Worm (Caenorhabditis elegans) whole organism, L3 larva: ENCODE measurements around the gene K03H1.11.

Source experiments
- ZK546.5 ChIP-seq: sonication (generic microtip); optimal IDR thresholded peaks from 2 replicates; lab custom pipeline; 2017; ENCODE audit warnings: missing biosample characterization, missing genetic modification characterization
- aly-2 ChIP-seq: fragments of 150-350 bp; optimal IDR thresholded peaks from 2 replicates; lab custom pipeline; 2014; ENCODE audit warnings: missing biosample characterization, missing genetic modification characterization
- ama-1 ChIP-seq: fragments of 150-350 bp; optimal IDR thresholded peaks from 2 replicates; lab custom pipeline; 2018
- ceh-82 ChIP-seq: fragments of 150-350 bp; optimal IDR thresholded peaks from 2 replicates; lab custom pipeline; 2014; ENCODE audit warnings: missing biosample characterization, missing genetic modification characterization
- ceh-9 ChIP-seq: sonication (generic microtip); optimal IDR thresholded peaks from 2 replicates; lab custom pipeline; 2018; ENCODE audit warnings: missing biosample characterization, missing genetic modification characterization
- daf-12 ChIP-seq: fragments of 150-350 bp; optimal IDR thresholded peaks from 2 replicates; lab custom pipeline; 2014; ENCODE audit warnings: missing biosample characterization, missing genetic modification reagents, missing genetic modification characterization
- egl-27 ChIP-seq: sonication (generic microtip); optimal IDR thresholded peaks from 4 replicates; lab custom pipeline; 2017; ENCODE audit warnings: missing biosample characterization, missing genetic modification reagents, missing genetic modification characterization
- egl-5 ChIP-seq: fragments of 150-350 bp; optimal IDR thresholded peaks from 2 replicates; lab custom pipeline; 2017; ENCODE audit warnings: missing biosample characterization, missing genetic modification reagents, missing genetic modification characterization, inconsistent platforms
- elt-1 ChIP-seq: fragments of 150-350 bp; optimal IDR thresholded peaks from 2 replicates; lab custom pipeline; 2014; ENCODE audit warnings: missing biosample characterization, missing genetic modification characterization
- elt-2 ChIP-seq: sonication (generic microtip); optimal IDR thresholded peaks from 2 replicates; lab custom pipeline; 2016; ENCODE audit warnings: missing genetic modification reagents, mild to moderate bottlenecking, missing genetic modification characterization, missing compliant biosample characterization
- eor-1 ChIP-seq, 2 experiments: fragments of 150-350 bp; optimal IDR thresholded peaks; 2 replicates each; lab custom pipeline; 2014 to 2018; ENCODE audit warnings: missing biosample characterization in 2 of 2, missing genetic modification characterization in 2 of 2
- fkh-10 ChIP-seq: sonication (generic microtip); optimal IDR thresholded peaks from 2 replicates; lab custom pipeline; 2017; ENCODE audit warnings: missing biosample characterization, missing genetic modification reagents, missing genetic modification characterization
- fkh-2 ChIP-seq: fragments of 150-350 bp; optimal IDR thresholded peaks from 2 replicates; lab custom pipeline; 2014; ENCODE audit warnings: missing biosample characterization, missing genetic modification reagents, missing genetic modification characterization
- fos-1 ChIP-seq: fragments of 150-350 bp; optimal IDR thresholded peaks from 2 replicates; lab custom pipeline; 2014; ENCODE audit warnings: missing biosample characterization, missing genetic modification characterization
- hmg-11 ChIP-seq: sonication (generic microtip); optimal IDR thresholded peaks from 2 replicates; lab custom pipeline; 2016; ENCODE audit warnings: missing genetic modification characterization, missing compliant biosample characterization
- jun-1 ChIP-seq: fragments of 150-350 bp; optimal IDR thresholded peaks from 2 replicates; lab custom pipeline; 2014; ENCODE audit warnings: missing biosample characterization, missing genetic modification reagents, missing genetic modification characterization
- lin-15B ChIP-seq: fragments of 150-350 bp; optimal IDR thresholded peaks from 2 replicates; lab custom pipeline; 2014; ENCODE audit warnings: missing biosample characterization, missing genetic modification characterization
- lin-39 ChIP-seq: fragments of 150-350 bp; optimal IDR thresholded peaks from 2 replicates; lab custom pipeline; 2018; ENCODE audit warnings: missing biosample characterization, missing genetic modification reagents, missing genetic modification characterization
- mdl-1 ChIP-seq: fragments of 150-350 bp; optimal IDR thresholded peaks from 2 replicates; lab custom pipeline; 2014; ENCODE audit warnings: missing biosample characterization, missing genetic modification characterization
- mml-1 ChIP-seq: fragments of 150-350 bp; sonication (generic microtip); optimal IDR thresholded peaks from 3 replicates; lab custom pipeline; 2014; ENCODE audit warnings: missing biosample characterization, missing genetic modification characterization
- nhr-23 ChIP-seq: fragments of 150-350 bp; optimal IDR thresholded peaks from 2 replicates; lab custom pipeline; 2014; ENCODE audit warnings: missing biosample characterization, missing genetic modification reagents, missing genetic modification characterization
- nhr-237 ChIP-seq: fragments of 150-350 bp; optimal IDR thresholded peaks from 2 replicates; lab custom pipeline; 2014; ENCODE audit warnings: missing biosample characterization, missing genetic modification characterization
- nhr-25 ChIP-seq: sonication (generic microtip); optimal IDR thresholded peaks from 2 replicates; lab custom pipeline; 2017; ENCODE audit warnings: missing biosample characterization, missing genetic modification characterization
- nhr-28 ChIP-seq: fragments of 150-350 bp; optimal IDR thresholded peaks from 2 replicates; lab custom pipeline; 2014; ENCODE audit warnings: missing biosample characterization, missing genetic modification characterization
- nhr-77 ChIP-seq: fragments of 150-350 bp; optimal IDR thresholded peaks from 2 replicates; lab custom pipeline; 2014; ENCODE audit warnings: missing biosample characterization, missing genetic modification characterization
- pha-4 ChIP-seq: fragments of 150-350 bp; optimal IDR thresholded peaks from 2 replicates; lab custom pipeline; 2014; ENCODE audit warnings: missing biosample characterization, missing genetic modification reagents, missing genetic modification characterization
- pqm-1 ChIP-seq: fragments of 150-350 bp; optimal IDR thresholded peaks from 2 replicates; lab custom pipeline; 2017; ENCODE audit warnings: missing biosample characterization, missing genetic modification characterization, inconsistent platforms
- sea-2 ChIP-seq: fragments of 150-350 bp; sonication (generic microtip); optimal IDR thresholded peaks from 4 replicates; lab custom pipeline; 2014; ENCODE audit warnings: missing biosample characterization, missing genetic modification reagents, missing genetic modification characterization
- snpc-4 ChIP-seq: fragments of 150-350 bp; optimal IDR thresholded peaks from 2 replicates; lab custom pipeline; 2014; ENCODE audit warnings: missing biosample characterization, missing genetic modification characterization
- tbx-2 ChIP-seq: sonication (generic microtip); optimal IDR thresholded peaks from 2 replicates; lab custom pipeline; 2016; ENCODE audit warnings: mild to moderate bottlenecking, missing genetic modification characterization, missing compliant biosample characterization
- unc-39 ChIP-seq: sonication (generic microtip); optimal IDR thresholded peaks from 4 replicates; lab custom pipeline; 2017; ENCODE audit warnings: missing biosample characterization, missing genetic modification characterization
- ztf-11 ChIP-seq: fragments of 150-350 bp; optimal IDR thresholded peaks from 2 replicates; lab custom pipeline; 2014; ENCODE audit warnings: missing biosample characterization, missing genetic modification characterization

K03H1.11 gene

DNA sequence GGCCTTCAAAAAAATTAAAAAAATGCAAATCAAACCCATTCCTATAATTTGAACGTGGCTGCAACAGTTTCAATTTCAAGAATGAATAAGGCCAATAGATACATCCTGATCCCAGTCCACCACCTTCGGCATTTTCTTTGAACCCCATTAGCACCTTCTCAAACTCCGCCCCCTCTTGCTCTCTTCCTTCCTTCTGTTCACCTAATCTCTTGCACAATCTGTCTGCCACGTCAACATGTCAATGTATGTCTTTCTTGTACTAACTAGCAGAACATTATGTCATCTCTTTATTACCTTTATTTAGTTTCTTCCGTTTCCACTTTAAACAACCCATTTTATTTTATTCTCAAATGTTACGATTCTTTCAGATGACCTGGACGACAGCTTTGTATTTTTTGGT lies 41.8 kb upstream of the K03H1.11 start, which contains the start of gene C05B5.4:
TSS of gene C05B5.4 (plus strand) at position 351 of the 400 bp plus-strand sequence.
- TF ChIP-seq fos-1 (tag; lab: Kevin White, UChicago): no peak
- TF ChIP-seq sea-2 (GFP tag; lab: Kevin White, UChicago): no peak
- TF ChIP-seq nhr-23 (tag; lab: Kevin White, UChicago): no peak
- TF ChIP-seq aly-2 (tag; lab: Kevin White, UChicago): no peak
- no peak for TF ChIP-seq egl-27 (tag; lab: Kevin White, UChicago)
- no peak for TF ChIP-seq fkh-2 (tag; lab: Kevin White, UChicago)
- no peak for TF ChIP-seq ZK546.5 (tag; lab: Kevin White, UChicago)
- TF ChIP-seq lin-15B: no peak
- no peak for TF ChIP-seq fkh-10 (GFP tag; lab: Kevin White, UChicago)
- no peak for TF ChIP-seq nhr-237 (tag; lab: Kevin White, UChicago)
- no peak for TF ChIP-seq ztf-11 (tag; lab: Kevin White, UChicago)
- TF ChIP-seq elt-2 (tag; lab: Kevin White, UChicago): no peak
- no peak for TF ChIP-seq eor-1 (tag; optimal IDR thresholded peaks at IDR 0.05; lab: Kevin White, UChicago)

DNA sequence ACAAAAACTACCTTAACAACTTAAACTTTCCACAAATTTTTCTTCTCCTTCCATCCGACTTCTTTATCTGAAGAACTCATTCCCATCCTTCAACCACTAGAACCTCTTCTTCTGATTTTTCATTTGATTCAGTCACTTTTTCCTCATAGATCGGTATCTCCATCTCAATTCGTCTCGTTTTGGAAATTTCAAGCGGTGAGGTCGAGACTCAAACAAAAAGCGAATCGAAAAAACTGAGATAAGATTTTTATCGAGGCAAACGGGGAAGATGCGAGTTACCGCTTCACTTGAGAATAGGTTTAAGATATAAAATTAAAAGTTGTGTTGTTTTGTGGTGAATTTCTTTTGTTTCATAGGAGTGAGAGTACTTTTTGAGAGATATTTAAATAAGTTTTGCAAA lies 39.6 kb upstream of the K03H1.11 start:
- no peak for TF ChIP-seq pha-4 (tag; lab: Kevin White, UChicago)
- peak; percentile 98 for TF ChIP-seq elt-1 (tag; lab: Kevin White, UChicago)
- no peak for TF ChIP-seq nhr-23 (tag; lab: Kevin White, UChicago)
- no peak for TF ChIP-seq elt-2 (tag; lab: Kevin White, UChicago)
- TF ChIP-seq fkh-2 (tag; lab: Kevin White, UChicago): no peak

DNA sequence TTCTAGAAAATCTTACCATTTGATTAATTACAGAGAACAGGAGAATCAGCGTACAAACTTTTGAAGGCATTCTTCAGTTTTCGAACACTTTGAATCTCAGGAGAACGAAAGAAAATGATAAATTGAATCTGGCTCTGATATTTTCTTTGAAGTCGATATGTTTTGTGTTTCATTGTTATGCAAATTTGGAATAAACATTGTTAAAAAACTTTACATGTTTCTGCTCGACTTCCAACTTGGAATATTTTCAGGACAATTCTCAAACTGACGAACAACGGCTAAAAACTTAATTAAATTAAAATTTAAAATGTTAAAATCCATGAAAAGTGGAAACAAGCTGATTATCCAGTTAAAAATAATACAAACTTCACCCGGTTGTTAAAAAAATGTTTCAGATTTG lies 36.6 kb upstream of the K03H1.11 start, which contains the start of gene C05B5.1:
TSS of gene C05B5.1 (minus strand) at position 101 of the 400 bp plus-strand sequence.
- TF ChIP-seq fkh-2 (tag; lab: Kevin White, UChicago) (no peak), ZK546.5 (tag; lab: Kevin White, UChicago) (no peak), snpc-4 (no peak), daf-12 (tag; lab: Kevin White, UChicago) (no peak), pha-4 (tag; lab: Kevin White, UChicago) (no peak), sea-2 (GFP tag; lab: Kevin White, UChicago) (no peak), hmg-11 (no peak), nhr-237 (tag; lab: Kevin White, UChicago) (no peak), tbx-2 (tag; lab: Kevin White, UChicago) (no peak), unc-39 (tag; lab: Kevin White, UChicago) (no peak), nhr-28 (tag; lab: Kevin White, UChicago) (no peak), lin-39 (tag; lab: Kevin White, UChicago) (no peak), fos-1 (tag; lab: Kevin White, UChicago) (no peak), mml-1 (tag; lab: Kevin White, UChicago) (no peak), nhr-25 (tag; lab: Kevin White, UChicago) (no peak), nhr-77 (tag; lab: Kevin White, UChicago) (no peak), fkh-10 (GFP tag; lab: Kevin White, UChicago) (no peak), lin-15B (no peak)
- TF ChIP-seq, all 47 proteins: peak for 0

DNA sequence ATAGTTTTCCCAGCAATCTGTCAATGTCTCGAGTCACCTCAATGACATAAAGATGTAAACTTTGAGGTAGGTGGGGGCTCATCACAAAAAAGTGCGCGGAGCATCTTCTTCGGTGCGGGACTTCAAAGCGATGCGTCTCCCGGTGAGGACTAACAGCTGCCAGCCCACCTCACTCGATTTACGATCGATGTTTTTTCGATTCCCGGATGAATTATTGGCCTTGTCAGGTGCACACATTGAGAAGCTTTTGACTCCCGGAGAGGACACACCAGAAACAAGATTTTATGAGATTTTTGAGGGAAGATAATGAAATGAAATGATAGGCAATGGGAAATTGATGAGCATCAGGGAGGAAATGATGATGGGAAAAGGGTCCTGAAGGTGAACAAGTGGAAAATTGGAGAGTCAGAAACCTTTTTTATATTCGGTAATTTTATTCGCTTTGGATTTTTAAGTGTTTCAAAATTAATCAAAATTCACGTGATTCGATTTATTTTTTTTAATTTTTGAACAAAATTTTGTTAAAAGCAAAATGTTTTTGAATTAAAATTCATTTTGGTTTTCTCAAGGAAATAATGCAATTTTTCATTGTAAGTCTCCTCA lies 35.2 kb upstream of the K03H1.11 start, which contains the start of gene C05B5.12:
TSS of gene C05B5.12 (plus strand) at position 553 of the 603 bp plus-strand sequence.
- TF ChIP-seq egl-5 (tag; lab: Kevin White, UChicago) (peak; percentile 38), lin-39 (tag; lab: Kevin White, UChicago) (peak; percentile 5), aly-2 (tag; lab: Kevin White, UChicago) (no peak), ceh-9 (tag; lab: Kevin White, UChicago) (no peak)

DNA sequence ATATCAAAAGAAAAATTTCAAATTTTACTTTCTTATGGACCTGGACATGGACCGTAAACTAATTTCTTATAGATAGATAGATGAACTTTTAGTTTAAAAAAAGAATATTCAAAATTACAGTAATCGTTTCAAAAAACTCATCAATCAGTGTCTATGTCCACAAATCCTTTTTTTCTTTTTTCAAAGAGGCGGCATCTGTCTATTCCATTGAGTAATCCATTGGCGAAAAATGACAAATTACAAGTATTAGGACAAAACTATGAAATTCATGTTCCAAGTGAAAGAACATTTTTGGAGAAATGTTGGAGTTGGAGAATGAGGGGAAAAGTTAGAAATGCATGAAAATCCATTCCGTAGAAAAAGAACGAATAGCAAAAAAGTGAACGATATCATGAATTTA lies 33.8 kb upstream of the K03H1.11 start:
- TF ChIP-seq nhr-237 (tag; lab: Kevin White, UChicago) (no peak), pqm-1 (tag; lab: Kevin White, UChicago) (no peak), mdl-1 (tag; lab: Kevin White, UChicago) (no peak), snpc-4 (no peak), egl-27 (tag; lab: Kevin White, UChicago) (no peak), elt-1 (tag; lab: Kevin White, UChicago) (no peak)

DNA sequence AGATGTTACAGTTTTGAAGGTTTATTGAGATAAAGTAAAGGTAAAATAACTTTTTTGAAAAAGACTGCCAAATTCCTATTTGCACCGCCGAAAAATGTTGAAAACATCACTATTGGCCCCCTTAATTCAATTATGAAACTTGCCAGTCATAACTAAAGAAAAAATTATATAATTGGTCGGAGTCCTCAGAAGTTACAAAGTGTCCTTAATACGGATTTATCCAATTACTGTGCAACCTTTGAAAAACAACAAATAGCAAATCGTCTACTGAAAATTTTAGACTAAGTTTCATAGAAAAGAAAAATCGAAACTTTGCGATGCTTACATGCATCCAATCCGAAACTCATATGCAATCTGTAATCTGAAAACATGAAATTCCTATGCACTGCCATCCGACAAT lies 32.8 kb upstream of the K03H1.11 start:
- TF ChIP-seq ceh-82 (tag; lab: Kevin White, UChicago): no peak
- no peak for TF ChIP-seq lin-39 (tag; lab: Kevin White, UChicago)
- no peak for TF ChIP-seq jun-1 (tag; lab: Kevin White, UChicago)
- no peak for TF ChIP-seq nhr-28 (tag; lab: Kevin White, UChicago)
- no peak for TF ChIP-seq hmg-11
- no peak for TF ChIP-seq ama-1
- no peak for TF ChIP-seq aly-2 (tag; lab: Kevin White, UChicago)
- no peak for TF ChIP-seq unc-39 (tag; lab: Kevin White, UChicago)
- no peak for TF ChIP-seq ceh-9 (tag; lab: Kevin White, UChicago)
